Fruit fly (Drosophila melanogaster) whole organism, wandering third instar larva: ENCODE measurements around the gene CG7878.

ENCODE experiments used
- Abd-B ChIP-seq: fragments of >200 bp; optimal IDR thresholded peaks from 2 replicates; lab custom pipeline; 2017; ENCODE audit warnings: missing biosample characterization, missing genetic modification characterization
- CG32264 ChIP-seq: fragments of 200-800 bp; sonication (Bioruptor generic); optimal IDR thresholded peaks from 2 replicates; lab custom pipeline; 2016; ENCODE audit warnings: missing biosample characterization, missing genetic modification characterization
- Dfd ChIP-seq: fragments of >200 bp; optimal IDR thresholded peaks from 2 replicates; lab custom pipeline; 2017; ENCODE audit warnings: missing biosample characterization, missing genetic modification characterization
- Dif ChIP-seq: fragments of 200-275, 200-300 bp; sonication (Bioruptor generic); optimal IDR thresholded peaks from 2 replicates; lab custom pipeline; 2018; ENCODE audit warnings: missing biosample characterization, missing genetic modification characterization; ENCODE audit not compliant: partially characterized antibody
- HLH106 ChIP-seq: fragments of 200-800 bp; optimal IDR thresholded peaks from 3 replicates; lab custom pipeline; 2019; ENCODE audit warnings: missing biosample characterization, mild to moderate bottlenecking, missing genetic modification characterization, moderate library complexity
- Hr78 ChIP-seq: fragments of >200 bp; optimal IDR thresholded peaks from 2 replicates; lab custom pipeline; 2017; ENCODE audit warnings: missing biosample characterization, missing genetic modification characterization
- Hr83 ChIP-seq: fragments of 200-300 bp; sonication (Bioruptor generic); optimal IDR thresholded peaks from 2 replicates; lab custom pipeline; 2016; ENCODE audit warnings: missing biosample characterization, mild to moderate bottlenecking, missing genetic modification characterization, moderate library complexity; ENCODE audit not compliant: poor library complexity, severe bottlenecking
- Jra ChIP-seq: sonication (Bioruptor generic); optimal IDR thresholded peaks from 2 replicates; lab custom pipeline; 2016; ENCODE audit warnings: missing biosample characterization, missing genetic modification characterization
- Mio ChIP-seq: sonication (Bioruptor generic); optimal IDR thresholded peaks from 2 replicates; lab custom pipeline; 2016; ENCODE audit warnings: missing biosample characterization, missing genetic modification characterization
- Myc ChIP-seq: fragments of >200 bp; optimal IDR thresholded peaks from 2 replicates; lab custom pipeline; 2017
- N ChIP-seq: fragments of >200 bp; optimal IDR thresholded peaks from 2 replicates; lab custom pipeline; 2018; ENCODE audit warnings: missing biosample characterization, missing external identifiers, missing genetic modification characterization
- OdsH ChIP-seq: fragments of 200-800 bp; sonication (Bioruptor generic); optimal IDR thresholded peaks from 2 replicates; lab custom pipeline; 2016; ENCODE audit warnings: missing biosample characterization, mild to moderate bottlenecking, missing genetic modification characterization
- Sp1 ChIP-seq: fragments of 200-800 bp; sonication (Bioruptor generic); optimal IDR thresholded peaks from 3 replicates; lab custom pipeline; 2019; ENCODE audit warnings: missing biosample characterization, mild to moderate bottlenecking, missing genetic modification characterization, moderate library complexity
- br ChIP-seq: fragments of 200-800 bp; sonication (Bioruptor generic); optimal IDR thresholded peaks from 2 replicates; lab custom pipeline; 2016; ENCODE audit warnings: missing biosample characterization, missing genetic modification characterization
- brk ChIP-seq: fragments of 200-800 bp; sonication (Bioruptor generic); optimal IDR thresholded peaks from 2 replicates; lab custom pipeline; 2016; ENCODE audit warnings: missing biosample characterization, mild to moderate bottlenecking, missing genetic modification characterization
- dl ChIP-seq, 2 experiments: fragments of 175-275, 200-275 bp in 1 of 2; fragments of 200-275 bp in 1 of 2; sonication (Bioruptor generic); optimal IDR thresholded peaks; lab custom pipeline; 2018; ENCODE audit warnings: mild to moderate bottlenecking in 2 of 2, missing biosample characterization in 2 of 2, missing genetic modification characterization in 2 of 2, moderate library complexity in 2 of 2; ENCODE audit not compliant: partially characterized antibody in 2 of 2, insufficient read depth in 1 of 2
- dmrt93B ChIP-seq: fragments of 200-800 bp; sonication (Bioruptor generic); optimal IDR thresholded peaks from 2 replicates; lab custom pipeline; 2018; ENCODE audit warnings: missing biosample characterization, mild to moderate bottlenecking, missing genetic modification characterization
- dsf ChIP-seq: sonication (Bioruptor generic); optimal IDR thresholded peaks from 2 replicates; lab custom pipeline; 2016; ENCODE audit warnings: missing biosample characterization, missing genetic modification characterization, borderline replicate concordance
- ey ChIP-seq: fragments of 200-800 bp; sonication (Bioruptor generic); optimal IDR thresholded peaks from 2 replicates; lab custom pipeline; 2016; ENCODE audit warnings: missing biosample characterization, missing genetic modification characterization
- foxo ChIP-seq, 2 experiments: fragments of 200-800 bp; sonication (Bioruptor generic); optimal IDR thresholded peaks; 2 replicates in 1 of 2; 3 replicates in 1 of 2; lab custom pipeline; 2016 to 2017; ENCODE audit warnings: missing biosample characterization in 2 of 2, missing genetic modification characterization in 2 of 2
- fru ChIP-seq: fragments of 200-800 bp; sonication (Bioruptor generic); optimal IDR thresholded peaks from 3 replicates; lab custom pipeline; 2016; ENCODE audit warnings: missing biosample characterization, mild to moderate bottlenecking, missing genetic modification characterization
- h ChIP-seq: fragments of 200-800 bp; sonication (Bioruptor generic); optimal IDR thresholded peaks from 3 replicates; lab custom pipeline; 2016; ENCODE audit warnings: missing biosample characterization, mild to moderate bottlenecking, missing genetic modification characterization
- jim ChIP-seq: fragments of 175-275, 200-325 bp; sonication (Bioruptor generic); optimal IDR thresholded peaks from 2 replicates; lab custom pipeline; 2016; ENCODE audit warnings: missing biosample characterization, mild to moderate bottlenecking, missing genetic modification characterization
- lola ChIP-seq: fragments of >200 bp; optimal IDR thresholded peaks from 2 replicates; lab custom pipeline; 2017; ENCODE audit warnings: missing biosample characterization, missing genetic modification characterization
- pan ChIP-seq: fragments of >200 bp; optimal IDR thresholded peaks from 2 replicates; lab custom pipeline; 2017
- psq ChIP-seq: fragments of 200-800 bp; sonication (Bioruptor generic); optimal IDR thresholded peaks from 3 replicates; lab custom pipeline; 2017; ENCODE audit warnings: missing biosample characterization, mild to moderate bottlenecking, missing genetic modification characterization, moderate library complexity
- rgr ChIP-seq: fragments of 200-800 bp; sonication (Bioruptor generic); optimal IDR thresholded peaks from 3 replicates; lab custom pipeline; 2016; ENCODE audit warnings: missing biosample characterization, mild to moderate bottlenecking, missing genetic modification characterization
- sage ChIP-seq: fragments of 200-800 bp; sonication (Bioruptor generic); optimal IDR thresholded peaks from 2 replicates; lab custom pipeline; 2016; ENCODE audit warnings: missing biosample characterization, mild to moderate bottlenecking, missing genetic modification characterization
- sv ChIP-seq: fragments of 200-800 bp; sonication (Bioruptor generic); optimal IDR thresholded peaks from 3 replicates; lab custom pipeline; 2016; ENCODE audit warnings: missing biosample characterization, missing genetic modification characterization
- tai ChIP-seq: sonication (Bioruptor generic); optimal IDR thresholded peaks from 2 replicates; lab custom pipeline; 2016; ENCODE audit warnings: missing biosample characterization, missing genetic modification characterization
- woc ChIP-seq: sonication (Bioruptor generic); optimal IDR thresholded peaks from 2 replicates; lab custom pipeline; 2016; ENCODE audit warnings: missing biosample characterization, mild to moderate bottlenecking, missing genetic modification characterization

Gene CG7878

DNA sequence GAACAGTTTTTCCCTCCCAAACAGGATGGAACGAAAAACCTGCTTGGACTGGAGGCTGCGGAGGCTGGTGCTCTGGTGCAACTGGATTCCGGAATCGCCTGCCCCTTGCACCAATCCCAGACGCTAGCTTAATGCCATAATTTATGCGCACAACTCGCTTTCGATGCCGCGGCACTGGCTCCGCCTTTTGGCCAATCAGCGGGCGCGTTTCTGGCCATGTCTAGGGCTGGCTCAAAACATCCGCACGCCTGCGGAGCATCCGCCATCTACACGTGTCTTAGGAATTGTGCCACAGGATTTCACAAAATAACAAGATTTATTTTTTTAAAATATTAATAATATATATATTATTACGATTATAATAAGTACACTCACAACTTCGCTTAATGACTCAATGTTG lies 12.0 kb downstream of the CG7878 start:
- TF ChIP-seq Abd-B (GFP tag; lab: Kevin White, UChicago): no peak
- peak; percentile 32 for TF ChIP-seq Dif (GFP tag; lab: Kevin White, UChicago)

DNA sequence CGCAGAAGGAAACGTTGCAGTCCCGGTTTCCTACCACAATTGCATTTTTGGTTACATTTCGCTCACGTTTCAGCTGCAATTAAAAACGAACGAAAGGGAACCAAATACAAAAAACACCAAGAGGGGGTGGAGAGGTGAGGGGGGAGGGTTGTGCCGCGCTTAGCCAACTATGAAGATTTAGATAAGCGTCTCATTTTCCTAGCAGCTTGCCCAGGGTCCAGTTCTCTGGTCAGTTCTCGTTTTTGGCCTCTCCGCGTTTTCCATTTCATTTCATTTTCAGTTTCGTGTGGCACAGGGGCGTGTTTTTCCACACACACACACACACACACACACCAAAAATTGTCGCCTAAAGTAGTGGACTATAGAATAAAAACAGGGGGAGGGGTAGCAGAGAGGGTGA lies 15.6 kb downstream of the CG7878 start:
- TF ChIP-seq HLH106: no peak
- TF ChIP-seq Dfd (GFP tag; lab: Kevin White, UChicago): peak; percentile 7
- no peak for TF ChIP-seq h (GFP tag; lab: Kevin White, UChicago)
- TF ChIP-seq dmrt93B (GFP tag; lab: Kevin White, UChicago): no peak

DNA sequence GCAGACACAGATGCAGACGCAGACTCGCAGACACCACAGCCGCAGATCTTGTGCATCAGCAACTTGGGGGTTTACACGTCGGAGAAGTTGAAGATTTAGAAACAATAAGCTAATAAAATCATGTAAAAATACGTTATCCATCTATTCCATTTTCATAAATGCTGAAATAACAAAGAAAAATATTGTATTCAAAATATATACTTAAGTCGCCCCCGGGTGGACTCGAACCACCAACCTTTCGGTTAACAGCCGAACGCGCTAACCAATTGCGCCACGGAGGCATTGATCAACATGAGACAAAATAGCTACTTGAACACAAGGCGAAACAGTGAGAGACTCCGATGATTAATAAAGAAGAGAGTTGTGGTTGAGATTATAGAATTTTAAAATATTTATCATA lies 16.8 kb downstream of the CG7878 start:
- TF ChIP-seq dl (GFP tag; optimal IDR thresholded peaks at IDR 0.05; lab: Kevin White, UChicago; ENCODE audit: insufficient read depth in 1 of 2, partially characterized antibody in 2 of 2) (no peak), CG32264 (GFP tag; lab: Kevin White, UChicago) (no peak), Abd-B (GFP tag; lab: Kevin White, UChicago) (no peak), lola (GFP tag; lab: Kevin White, UChicago) (no peak), sage (no peak), fru (GFP tag; lab: Kevin White, UChicago) (no peak), woc (GFP tag; lab: Kevin White, UChicago) (no peak), Dif (GFP tag; lab: Kevin White, UChicago) (no peak), jim (GFP tag; lab: Kevin White, UChicago) (no peak), Myc (lab: Kevin White, UChicago) (no peak), psq (GFP tag; lab: Kevin White, UChicago) (no peak), N (GFP tag; lab: Kevin White, UChicago) (no peak), tai (GFP tag; lab: Kevin White, UChicago) (no peak)

DNA sequence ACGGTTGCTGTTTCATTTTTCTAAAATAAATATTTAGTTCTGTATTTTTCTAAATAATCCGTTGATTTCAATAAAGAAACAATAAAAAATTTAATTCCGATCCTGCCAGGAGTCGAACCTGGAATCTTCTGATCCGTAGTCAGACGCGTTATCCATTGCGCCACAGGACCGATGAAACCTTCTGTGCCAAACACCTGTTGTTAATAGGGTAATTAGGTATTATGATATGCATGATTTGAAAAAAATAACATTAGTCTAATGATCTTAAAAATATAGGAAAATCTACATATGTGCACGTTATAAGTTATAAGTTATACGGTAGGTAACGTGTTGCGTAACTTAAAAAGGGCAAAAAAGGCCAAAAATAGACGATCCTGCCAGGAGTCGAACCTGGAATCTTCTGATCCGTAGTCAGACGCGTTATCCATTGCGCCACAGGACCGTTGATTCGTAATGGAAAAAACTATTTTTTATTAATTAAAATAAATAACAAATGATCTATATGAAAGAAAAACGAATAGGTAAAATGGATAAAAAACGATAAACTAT lies 17.4 kb downstream of the CG7878 start:
- no peak for TF ChIP-seq dsf
- TF ChIP-seq HLH106: no peak
- TF ChIP-seq Hr83 (GFP tag; lab: Kevin White, UChicago): no peak
- TF ChIP-seq ey (GFP tag; lab: Kevin White, UChicago): no peak
- no peak for TF ChIP-seq woc (GFP tag; lab: Kevin White, UChicago)
- TF ChIP-seq brk (GFP tag; lab: Kevin White, UChicago): no peak
- TF ChIP-seq CG32264 (GFP tag; lab: Kevin White, UChicago): no peak
- no peak for TF ChIP-seq sv (GFP tag; lab: Kevin White, UChicago)
- TF ChIP-seq Hr78 (GFP tag; lab: Kevin White, UChicago): no peak
- TF ChIP-seq Dfd (GFP tag; lab: Kevin White, UChicago): no peak
- no peak for TF ChIP-seq br (GFP tag; lab: Kevin White, UChicago)

DNA sequence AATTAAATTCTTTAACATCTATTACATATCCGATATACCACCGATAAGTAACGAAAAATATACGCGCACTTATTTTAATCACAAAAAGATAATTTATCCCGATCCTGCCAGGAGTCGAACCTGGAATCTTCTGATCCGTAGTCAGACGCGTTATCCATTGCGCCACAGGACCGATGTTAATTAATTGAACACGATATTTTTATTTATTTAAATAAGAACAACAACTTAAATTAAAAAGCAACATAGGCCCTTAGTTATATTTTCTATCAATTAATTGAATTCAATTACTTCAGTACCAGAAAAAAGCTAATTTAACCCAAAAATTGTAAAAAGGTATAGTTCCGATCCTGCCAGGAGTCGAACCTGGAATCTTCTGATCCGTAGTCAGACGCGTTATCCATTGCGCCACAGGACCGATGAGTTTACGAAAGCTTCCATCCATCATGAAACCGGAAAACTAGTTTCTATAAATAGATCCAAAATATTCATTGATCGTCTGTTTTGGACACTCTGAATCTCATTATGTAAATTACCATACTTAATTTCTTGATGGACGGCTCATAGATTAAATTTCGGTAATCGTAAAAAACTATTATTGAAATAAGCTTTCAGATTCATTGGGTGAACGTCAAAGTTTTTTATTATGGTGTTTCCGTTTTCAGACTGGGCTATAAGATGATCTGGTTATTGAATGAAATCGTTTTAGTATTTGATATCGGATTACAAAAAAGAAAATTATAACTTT lies 18.3 kb downstream of the CG7878 start:
- TF ChIP-seq N (GFP tag; lab: Kevin White, UChicago) (no peak), Myc (lab: Kevin White, UChicago) (no peak), OdsH (no peak), rgr (GFP tag; lab: Kevin White, UChicago) (no peak), Jra (GFP tag; lab: Kevin White, UChicago) (no peak), Hr78 (GFP tag; lab: Kevin White, UChicago) (no peak), br (GFP tag; lab: Kevin White, UChicago) (no peak), Dif (GFP tag; lab: Kevin White, UChicago) (no peak), Sp1 (GFP tag; lab: Kevin White, UChicago) (no peak), Mio (GFP tag; lab: Kevin White, UChicago) (no peak), CG32264 (GFP tag; lab: Kevin White, UChicago) (no peak), brk (GFP tag; lab: Kevin White, UChicago) (no peak), tai (GFP tag; lab: Kevin White, UChicago) (no peak), Abd-B (GFP tag; lab: Kevin White, UChicago) (no peak), pan (lab: Kevin White, UChicago) (no peak), fru (GFP tag; lab: Kevin White, UChicago) (no peak), sage (no peak), Dfd (GFP tag; lab: Kevin White, UChicago) (no peak), foxo (GFP tag; optimal IDR thresholded peaks at IDR 0.05; lab: Kevin White, UChicago) (no peak), Hr83 (GFP tag; lab: Kevin White, UChicago) (no peak)
